Worm (Caenorhabditis elegans) whole organism, midembryonic: ENCODE data around the gene ugt-40.

Source experiments
- T22C8.4 ChIP-seq: fragments of 200-800 bp; sonication (Bioruptor generic); IDR thresholded peaks from 2 replicates; pipeline ENCODE4 v1.3.6; 2022; ENCODE audit warnings: missing genetic modification characterization, missing compliant biosample characterization
- cog-1 ChIP-seq: sonication (generic microtip); optimal IDR thresholded peaks from 2 replicates; lab custom pipeline; 2016; ENCODE audit warnings: missing genetic modification characterization, missing compliant biosample characterization
- ref-1 ChIP-seq: fragments of 200-800 bp; sonication (Bioruptor generic); conservative IDR thresholded peaks from 2 replicates; pipeline ENCODE4 v1.3.6; 2022; ENCODE audit warnings: missing genetic modification reagents, missing genetic modification characterization, missing compliant biosample characterization
- tab-1 ChIP-seq: fragments of 200-800 bp; sonication (Bioruptor generic); IDR thresholded peaks from 2 replicates; pipeline ENCODE4 v1.3.6; 2022; ENCODE audit warnings: missing genetic modification characterization, missing compliant biosample characterization
- ztf-29 ChIP-seq: fragments of 200-800 bp; sonication (Bioruptor generic); IDR thresholded peaks from 2 replicates; pipeline ENCODE4 v1.3.6; 2022; ENCODE audit warnings: missing genetic modification reagents, missing genetic modification characterization, missing compliant biosample characterization

ugt-40 gene

ce11 chrV:7091287-7091686 lies 50.5 kb downstream of the ugt-40 start, which contains the start of gene nhr-286:
Gene nhr-286, minus strand, starts transcription at chrV:7091610.
- TF ChIP-seq ztf-29 (GFP tag; lab: Robert Waterston, UW) = no peak
- no peak for TF ChIP-seq tab-1 (GFP tag; lab: Robert Waterston, UW)
- TF ChIP-seq T22C8.4 (GFP tag; lab: Robert Waterston, UW) = no peak
- no peak for TF ChIP-seq ref-1
- no peak for TF ChIP-seq cog-1 (tag; lab: Kevin White, UChicago)
